Fruit fly (Drosophila melanogaster) whole organism, embryonic: Measurements from ENCODE around the gene CG32117.
A peak's percentile ranks its signal among the peaks of the same experiment; 100 is the strongest.

ENCODE experiments used
- Abd-B ChIP-seq: fragments of 200-800 bp; sonication (Bioruptor generic); optimal IDR thresholded peaks from 2 replicates; lab custom pipeline; 2018; ENCODE audit warnings: missing biosample characterization, mild to moderate bottlenecking, missing genetic modification characterization, moderate library complexity
- Atf6 ChIP-seq: fragments of 200-800 bp; sonication (Bioruptor generic); IDR thresholded peaks from 2 replicates; pipeline ENCODE4 v1.3.6; 2022; ENCODE audit warnings: missing biosample characterization, missing genetic modification characterization
- CG1233 ChIP-seq: fragments of 200-800 bp; sonication (Bioruptor generic); optimal IDR thresholded peaks from 4 replicates; lab custom pipeline; 2018; ENCODE audit warnings: missing biosample characterization, mild to moderate bottlenecking, missing genetic modification characterization
- CG12942 ChIP-seq: fragments of 200-800 bp; sonication (Bioruptor generic); optimal IDR thresholded peaks from 3 replicates; lab custom pipeline; 2016; ENCODE audit warnings: missing biosample characterization, missing genetic modification characterization
- CG13424 ChIP-seq: fragments of 200-800 bp; sonication (Bioruptor generic); optimal IDR thresholded peaks from 2 replicates; lab custom pipeline; 2019; ENCODE audit warnings: missing biosample characterization, mild to moderate bottlenecking, missing genetic modification characterization, moderate library complexity
- CG13894 ChIP-seq: fragments of 200-800 bp; sonication (Bioruptor generic); optimal IDR thresholded peaks from 3 replicates; lab custom pipeline; 2018; ENCODE audit warnings: missing biosample characterization, mild to moderate bottlenecking, missing genetic modification characterization, moderate library complexity
- CG1647 ChIP-seq: fragments of 200-800 bp; sonication (Bioruptor generic); optimal IDR thresholded peaks from 3 replicates; lab custom pipeline; 2016; ENCODE audit warnings: missing biosample characterization, missing genetic modification characterization
- CG16779 ChIP-seq: fragments of 200-800 bp; sonication (Bioruptor generic); IDR thresholded peaks from 2 replicates; pipeline ENCODE4 v1.3.6; 2022; ENCODE audit warnings: missing biosample characterization, missing genetic modification characterization
- CG17802 ChIP-seq: fragments of 200-800 bp; sonication (Bioruptor generic); optimal IDR thresholded peaks from 2 replicates; lab custom pipeline; 2018; ENCODE audit warnings: missing biosample characterization, mild to moderate bottlenecking, missing genetic modification characterization, moderate library complexity
- CG2129 ChIP-seq: fragments of 200-800 bp; sonication (Bioruptor generic); IDR thresholded peaks from 2 replicates; pipeline ENCODE4 v1.3.6; 2022; ENCODE audit warnings: missing biosample characterization, missing genetic modification characterization; ENCODE audit not compliant: partially characterized antibody
- CG2712 ChIP-seq: fragments of 200-800 bp; optimal IDR thresholded peaks from 3 replicates; lab custom pipeline; 2019; ENCODE audit warnings: missing biosample characterization, mild to moderate bottlenecking, missing genetic modification characterization, moderate library complexity
- CG2875 ChIP-seq: fragments of 200-800 bp; sonication (Bioruptor generic); optimal IDR thresholded peaks from 2 replicates; lab custom pipeline; 2017; ENCODE audit warnings: missing biosample characterization, mild to moderate bottlenecking, missing genetic modification characterization, missing genetic modification reagents
- CG33557 ChIP-seq: fragments of 200-800 bp; sonication (Bioruptor generic); optimal IDR thresholded peaks from 2 replicates; lab custom pipeline; 2019; ENCODE audit warnings: missing biosample characterization, mild to moderate bottlenecking, missing genetic modification characterization, moderate library complexity
- CG34224 ChIP-seq: fragments of 200-800 bp; sonication (Bioruptor generic); IDR thresholded peaks from 3 replicates; pipeline ENCODE4 v1.3.6; 2022; ENCODE audit warnings: missing biosample characterization, missing genetic modification characterization; ENCODE audit not compliant: partially characterized antibody
- CG4730 ChIP-seq: fragments of 200-800 bp; sonication (Bioruptor generic); IDR thresholded peaks from 2 replicates; pipeline ENCODE4 v1.3.6; 2022; ENCODE audit warnings: missing biosample characterization, missing genetic modification characterization
- CG5180 ChIP-seq: fragments of 200-800 bp; sonication (Bioruptor generic); optimal IDR thresholded peaks from 3 replicates; lab custom pipeline; 2017; ENCODE audit warnings: missing biosample characterization, missing genetic modification characterization, mild to moderate bottlenecking, moderate library complexity, missing genetic modification reagents
- CG6813 ChIP-seq: fragments of 200-800 bp; sonication (Bioruptor generic); optimal IDR thresholded peaks from 2 replicates; lab custom pipeline; 2017; ENCODE audit warnings: missing biosample characterization, missing genetic modification characterization, mild to moderate bottlenecking, moderate library complexity, missing genetic modification reagents
- CG8281 ChIP-seq: fragments of 200-800 bp; sonication (Bioruptor generic); optimal IDR thresholded peaks from 2 replicates; lab custom pipeline; 2018; ENCODE audit warnings: missing biosample characterization, mild to moderate bottlenecking, missing genetic modification characterization, moderate library complexity
- CG8478 ChIP-seq: fragments of >200 bp; optimal IDR thresholded peaks from 2 replicates; lab custom pipeline; 2018
- CHES-1-like ChIP-seq: fragments of 200-800 bp; sonication (Bioruptor generic); optimal IDR thresholded peaks from 2 replicates; lab custom pipeline; 2016; ENCODE audit warnings: missing biosample characterization, missing genetic modification characterization
- Camta ChIP-seq: fragments of 200-800 bp; sonication (Bioruptor generic); optimal IDR thresholded peaks from 2 replicates; lab custom pipeline; 2016; ENCODE audit warnings: missing biosample characterization, missing genetic modification characterization
- CoRest ChIP-seq: fragments of 200-800 bp; sonication (Bioruptor generic); optimal IDR thresholded peaks from 3 replicates; lab custom pipeline; 2018; ENCODE audit warnings: missing biosample characterization, mild to moderate bottlenecking, missing genetic modification characterization, moderate library complexity
- Dad ChIP-seq: fragments of 200-800 bp; sonication (Bioruptor generic); optimal IDR thresholded peaks from 3 replicates; lab custom pipeline; 2016; ENCODE audit warnings: missing biosample characterization, missing genetic modification characterization
- Fer1 ChIP-seq: fragments of 200-800 bp; sonication (Bioruptor generic); optimal IDR thresholded peaks from 2 replicates; lab custom pipeline; 2017; ENCODE audit warnings: missing biosample characterization, mild to moderate bottlenecking, missing genetic modification characterization
- Fer3 ChIP-seq: fragments of 200-800 bp; sonication (Bioruptor generic); optimal IDR thresholded peaks from 2 replicates; lab custom pipeline; 2018; ENCODE audit warnings: missing biosample characterization, mild to moderate bottlenecking, missing genetic modification characterization, moderate library complexity
- H15 ChIP-seq: fragments of 200-800 bp; sonication (Bioruptor generic); IDR thresholded peaks from 3 replicates; pipeline ENCODE4 v1.3.6; 2022; ENCODE audit warnings: missing biosample characterization, missing genetic modification characterization
- Hey ChIP-seq: fragments of 200-800 bp; sonication (Bioruptor generic); optimal IDR thresholded peaks from 3 replicates; lab custom pipeline; 2018; ENCODE audit warnings: missing biosample characterization, mild to moderate bottlenecking, missing genetic modification characterization
- Hmr ChIP-seq: fragments of 200-800 bp; sonication (Bioruptor generic); optimal IDR thresholded peaks from 3 replicates; lab custom pipeline; 2017; ENCODE audit warnings: mild to moderate bottlenecking, missing biosample characterization, missing genetic modification reagents, missing genetic modification characterization
- Myb ChIP-seq: fragments of 200-800 bp; sonication (Bioruptor generic); optimal IDR thresholded peaks from 2 replicates; lab custom pipeline; 2016; ENCODE audit warnings: missing biosample characterization, missing genetic modification characterization
- Nf-YA ChIP-seq: fragments of 200-800 bp; sonication (Bioruptor generic); IDR thresholded peaks from 2 replicates; pipeline ENCODE4 v1.3.6; 2022; ENCODE audit warnings: missing biosample characterization, missing genetic modification characterization
- Oli ChIP-seq: fragments of 200-800 bp; sonication (Bioruptor generic); optimal IDR thresholded peaks from 2 replicates; lab custom pipeline; 2018; ENCODE audit warnings: missing biosample characterization, mild to moderate bottlenecking, missing genetic modification characterization, moderate library complexity
- TFAM ChIP-seq: fragments of 200-800 bp; sonication (Bioruptor generic); optimal IDR thresholded peaks from 2 replicates; lab custom pipeline; 2017; ENCODE audit warnings: missing biosample characterization, missing genetic modification characterization, inconsistent platforms
- Tbp ChIP-seq: fragments of >200 bp; optimal IDR thresholded peaks from 2 replicates; lab custom pipeline; 2018; ENCODE audit warnings: missing biosample characterization, missing genetic modification characterization
- Xbp1 ChIP-seq: fragments of 200-800 bp; sonication (Bioruptor generic); optimal IDR thresholded peaks from 3 replicates; lab custom pipeline; 2016; ENCODE audit warnings: missing biosample characterization, mild to moderate bottlenecking, missing genetic modification characterization
- ac ChIP-seq: fragments of 200-800 bp; sonication (Bioruptor generic); optimal IDR thresholded peaks from 3 replicates; lab custom pipeline; 2017; ENCODE audit warnings: missing biosample characterization, mild to moderate bottlenecking, missing genetic modification characterization
- ara ChIP-seq: fragments of 200-800 bp; sonication (Bioruptor generic); IDR thresholded peaks from 2 replicates; pipeline ENCODE4 v1.3.6; 2022; ENCODE audit warnings: missing biosample characterization, missing genetic modification characterization
- bab2 ChIP-seq: fragments of 200-800 bp; sonication (Bioruptor generic); optimal IDR thresholded peaks from 2 replicates; lab custom pipeline; 2016; ENCODE audit warnings: missing biosample characterization, missing genetic modification characterization
- ham ChIP-seq: fragments of 200-800 bp; sonication (Bioruptor generic); IDR thresholded peaks from 2 replicates; pipeline ENCODE4 v1.3.6; 2022; ENCODE audit warnings: missing biosample characterization, missing genetic modification characterization
- kah ChIP-seq: fragments of 200-800 bp; sonication (Bioruptor generic); optimal IDR thresholded peaks from 2 replicates; lab custom pipeline; 2018; ENCODE audit warnings: missing biosample characterization, mild to moderate bottlenecking, missing genetic modification characterization
- lola ChIP-seq, 3 experiments: fragments of >200 bp in 2 of 3; fragments of 200-800 bp in 1 of 3; sonication (Bioruptor generic) in 1 of 3; optimal IDR thresholded peaks; 2 replicates each; lab custom pipeline; 2017 to 2019; ENCODE audit warnings: missing biosample characterization in 3 of 3, missing genetic modification characterization in 3 of 3, mild to moderate bottlenecking in 1 of 3, moderate library complexity in 1 of 3
- mirr ChIP-seq: fragments of 200-800 bp; sonication (Bioruptor generic); optimal IDR thresholded peaks from 3 replicates; lab custom pipeline; 2018; ENCODE audit warnings: missing biosample characterization, mild to moderate bottlenecking, missing genetic modification characterization
- nom ChIP-seq: fragments of 200-800 bp; sonication (Bioruptor generic); optimal IDR thresholded peaks from 2 replicates; lab custom pipeline; 2017; ENCODE audit warnings: missing biosample characterization, missing genetic modification characterization, mild to moderate bottlenecking, moderate library complexity, missing genetic modification reagents
- org-1 ChIP-seq: fragments of 200-800 bp; sonication (Bioruptor generic); optimal IDR thresholded peaks from 2 replicates; lab custom pipeline; 2017; ENCODE audit warnings: missing biosample characterization, missing genetic modification characterization
- so ChIP-seq: fragments of 200-800 bp; sonication (Bioruptor generic); IDR thresholded peaks from 3 replicates; pipeline ENCODE4 v1.3.6; 2022; ENCODE audit warnings: missing biosample characterization, missing genetic modification characterization
- stc ChIP-seq: fragments of 200-800 bp; sonication (Bioruptor generic); IDR thresholded peaks from 2 replicates; pipeline ENCODE4 v1.3.6; 2022; ENCODE audit warnings: missing biosample characterization, missing genetic modification characterization
- stwl ChIP-seq: fragments of 200-800 bp; sonication (Bioruptor generic); optimal IDR thresholded peaks from 3 replicates; lab custom pipeline; 2018; ENCODE audit warnings: missing biosample characterization, mild to moderate bottlenecking, missing genetic modification characterization, moderate library complexity
- trem ChIP-seq: fragments of 200-800 bp; optimal IDR thresholded peaks from 3 replicates; lab custom pipeline; 2019; ENCODE audit warnings: missing biosample characterization, mild to moderate bottlenecking, missing genetic modification characterization, moderate library complexity
- usp ChIP-seq: fragments of >200 bp; optimal IDR thresholded peaks from 2 replicates; lab custom pipeline; 2017; ENCODE audit warnings: missing biosample characterization, missing genetic modification characterization
- wor ChIP-seq: fragments of 200-800 bp; sonication (Bioruptor generic); IDR thresholded peaks from 2 replicates; pipeline ENCODE4 v1.3.6; 2022; ENCODE audit warnings: missing biosample characterization, missing genetic modification characterization
- yki ChIP-seq: fragments of >200 bp; optimal IDR thresholded peaks from 3 replicates; lab custom pipeline; 2018
- zen ChIP-seq: fragments of 200-800 bp; sonication (Bioruptor generic); optimal IDR thresholded peaks from 3 replicates; lab custom pipeline; 2018; ENCODE audit warnings: missing biosample characterization, mild to moderate bottlenecking, missing genetic modification characterization, moderate library complexity

Gene CG32117

DNA sequence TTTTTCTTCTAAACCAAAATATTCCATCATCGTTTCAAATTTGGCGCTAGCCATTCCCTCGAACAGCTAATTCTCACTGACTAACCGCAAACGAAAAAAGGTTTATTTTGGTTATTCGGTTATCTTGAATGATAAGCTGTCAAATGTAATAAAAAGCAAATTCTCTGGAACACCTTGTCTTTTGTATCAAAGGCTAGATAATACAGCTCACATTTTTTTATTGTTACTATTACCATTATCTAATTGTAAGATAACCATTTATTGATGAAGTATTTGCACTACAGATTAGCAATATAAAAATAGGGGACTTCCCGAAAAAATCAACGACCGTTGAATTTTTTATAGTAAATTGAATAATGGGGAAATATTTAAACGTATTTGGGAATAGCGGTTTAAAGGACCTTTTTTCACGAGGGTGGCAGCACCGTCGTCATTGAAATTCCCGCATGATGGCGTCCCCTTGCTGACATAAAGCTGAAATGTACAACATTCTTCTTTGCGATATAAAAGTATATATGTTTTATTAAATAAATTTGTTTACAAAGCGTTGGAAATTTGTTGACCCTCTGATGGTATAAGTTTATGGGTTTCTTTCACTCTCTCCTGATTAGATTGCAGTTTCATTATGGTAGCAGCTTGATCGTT is 42.1 kb downstream of the CG32117 start, which contains the start of gene CG32107 (continued):
- TF ChIP-seq CG12942 (GFP tag; lab: Kevin White, UChicago) (no peak), yki (lab: Kevin White, UChicago) (no peak), CG13894 (tag; lab: Kevin White, UChicago) (no peak), Fer3 (tag; lab: Kevin White, UChicago) (no peak), CG1233 (peak; percentile 17), Hey (no peak), CG33557 (GFP tag; lab: Kevin White, UChicago) (peak; percentile 1), Dad (GFP tag; lab: Kevin White, UChicago) (no peak), org-1 (GFP tag; lab: Kevin White, UChicago) (no peak), bab2 (GFP tag; lab: Kevin White, UChicago) (no peak), Tbp (GFP tag; lab: Kevin White, UChicago) (no peak), TFAM (no peak), mirr (GFP tag; lab: Kevin White, UChicago) (peak; percentile 40), Oli (tag; lab: Kevin White, UChicago) (no peak), Xbp1 (GFP tag; lab: Kevin White, UChicago) (no peak), CG8478 (lab: Kevin White, UChicago) (no peak), Myb (peak; percentile 57), lola (GFP tag; optimal IDR thresholded peaks at IDR 0.05; lab: Kevin White, UChicago) (no peak), Atf6 (GFP tag; lab: Robert Waterston, UW) (no peak), H15 (GFP tag; lab: Robert Waterston, UW) (no peak), zen (no peak), Fer1 (GFP tag; lab: Kevin White, UChicago) (no peak), CG34224 (no peak; the same call in 2 of the 3 replicates), CG2875 (GFP tag; lab: Kevin White, UChicago) (no peak), CG2129 (no peak), nom (no peak), wor (no peak), ac (no peak), Camta (GFP tag; lab: Kevin White, UChicago) (no peak), Abd-B (GFP tag; lab: Kevin White, UChicago) (peak; percentile 42), trem (peak; percentile 53), so (GFP tag; lab: Robert Waterston, UW) (no peak), CG4730 (no peak), CG16779 (GFP tag; lab: Robert Waterston, UW) (no peak), stc (GFP tag; lab: Robert Waterston, UW) (no peak), CG5180 (peak; percentile 44), stwl (tag; lab: Kevin White, UChicago) (peak; percentile 95), CG13424 (tag; lab: Kevin White, UChicago) (no peak), kah (GFP tag; lab: Kevin White, UChicago) (no peak), CG6813 (GFP tag; lab: Kevin White, UChicago) (no peak), usp (GFP tag; lab: Kevin White, UChicago) (no peak), CHES-1-like (GFP tag; lab: Kevin White, UChicago) (no peak), CG1647 (GFP tag; lab: Kevin White, UChicago) (no peak), CG2712 (tag; lab: Kevin White, UChicago) (peak; percentile 48), CG17802 (no peak), Hmr (GFP tag; lab: Kevin White, UChicago) (peak; percentile 16), ara (GFP tag; lab: Robert Waterston, UW) (no peak), CG8281 (tag; lab: Kevin White, UChicago) (no peak), Nf-YA (GFP tag; lab: Robert Waterston, UW) (no peak), CoRest (tag; lab: Kevin White, UChicago) (peak; percentile 31), ham (no peak)
